Fruit fly (Drosophila melanogaster) Kc167 (cell line): ENCODE data around the gene CG31683.

Experiments
- Sin3A ChIP-seq: fragments of >200 bp; optimal IDR thresholded peaks from 2 replicates; lab custom pipeline; 2018; ENCODE audit warnings: missing external identifiers
- h ChIP-seq: fragments of >200 bp; optimal IDR thresholded peaks from 3 replicates; lab custom pipeline; 2018; ENCODE audit warnings: missing external identifiers
- insv ChIP-seq: fragments of >200 bp; optimal IDR thresholded peaks from 3 replicates; lab custom pipeline; 2018; ENCODE audit warnings: missing external identifiers
- psq ChIP-seq: fragments of >200 bp; optimal IDR thresholded peaks from 2 replicates; lab custom pipeline; 2017; ENCODE audit warnings: missing external identifiers
- ttk ChIP-seq: sonication (Bioruptor generic); optimal IDR thresholded peaks from 2 replicates; lab custom pipeline; 2017; ENCODE audit warnings: missing external identifiers

DNA sequence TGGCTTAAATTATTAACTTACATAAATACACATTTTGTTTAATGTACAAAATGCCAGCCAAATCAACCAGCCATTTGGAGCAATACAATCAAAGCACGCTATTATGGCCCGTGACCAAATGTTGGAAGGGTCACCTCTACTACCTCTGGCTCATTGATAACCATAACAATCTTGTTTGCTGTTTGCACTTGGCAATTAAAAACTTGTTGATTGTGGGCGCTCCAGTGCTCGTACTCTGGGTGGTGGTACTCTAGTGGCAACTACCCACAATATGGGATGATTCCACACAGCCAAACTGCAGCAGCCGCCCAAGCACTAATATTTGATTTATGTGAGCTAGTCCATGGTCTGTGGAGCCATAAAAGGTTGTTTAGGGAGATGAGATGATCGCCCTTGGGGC is 18.6 kb downstream of the CG31683 start:
- TF ChIP-seq insv = no peak
- TF ChIP-seq Sin3A = no peak
- no peak for TF ChIP-seq psq
- TF ChIP-seq ttk (lab: Kevin White, UChicago) = no peak
- no peak for TF ChIP-seq h (lab: Kevin White, UChicago)
